Worm (Caenorhabditis elegans) whole organism, L1 larva: ENCODE results near the gene xpo-1.

ENCODE experiments used
- C34B4.2 ChIP-seq: sonication (generic microtip); optimal IDR thresholded peaks from 2 replicates; lab custom pipeline; 2017; ENCODE audit warnings: mild to moderate bottlenecking, missing genetic modification characterization, missing compliant biosample characterization
- alr-1 ChIP-seq: fragments of 200-800 bp; sonication (Bioruptor generic); optimal IDR thresholded peaks from 2 replicates; lab custom pipeline; 2018; ENCODE audit warnings: borderline replicate concordance, mild to moderate bottlenecking, missing genetic modification characterization, missing compliant biosample characterization
- ama-1 ChIP-seq: fragments of 150-350 bp; optimal IDR thresholded peaks from 2 replicates; lab custom pipeline; 2014
- blmp-1 ChIP-seq: fragments of 150-350 bp; optimal IDR thresholded peaks from 2 replicates; lab custom pipeline; 2014; ENCODE audit warnings: missing biosample characterization, missing genetic modification characterization
- ceh-63 ChIP-seq: fragments of 200-800 bp; sonication (Bioruptor generic); optimal IDR thresholded peaks from 2 replicates; lab custom pipeline; 2018; ENCODE audit warnings: mild to moderate bottlenecking, missing genetic modification characterization, missing compliant biosample characterization
- ceh-82 ChIP-seq, 3 experiments: fragments of 150-350 bp in 1 of 3; sonication (generic microtip) in 2 of 3; optimal IDR thresholded peaks; 2 replicates each; lab custom pipeline; 2014 to 2017; ENCODE audit warnings: missing biosample characterization in 3 of 3, missing genetic modification characterization in 3 of 3
- ceh-90 ChIP-seq: sonication (generic microtip); optimal IDR thresholded peaks from 2 replicates; lab custom pipeline; 2016; ENCODE audit warnings: missing genetic modification characterization, missing compliant biosample characterization
- dpl-1 ChIP-seq, 3 experiments: fragments of 150-350 bp in 2 of 3; sonication (generic microtip) in 1 of 3; optimal IDR thresholded peaks; 2 replicates each; lab custom pipeline; 2014 to 2017; ENCODE audit warnings: missing biosample characterization in 3 of 3, missing genetic modification characterization in 3 of 3, missing genetic modification reagents in 3 of 3
- dsc-1 ChIP-seq: sonication (generic microtip); optimal IDR thresholded peaks from 2 replicates; lab custom pipeline; 2016; ENCODE audit warnings: mild to moderate bottlenecking, missing genetic modification characterization, missing compliant biosample characterization
- efl-1 ChIP-seq, 4 experiments: fragments of 150-350 bp; optimal IDR thresholded peaks in 3 of 4; peaks in 1 of 4; 1 replicate in 1 of 4; 2 replicates in 3 of 4; lab custom pipeline; 2014; ENCODE audit warnings: missing biosample characterization in 2 of 4, missing genetic modification characterization in 2 of 4, missing genetic modification reagents in 2 of 4
- efl-3 ChIP-seq: fragments of 200-800 bp; sonication (Bioruptor generic); optimal IDR thresholded peaks from 2 replicates; lab custom pipeline; 2018; ENCODE audit warnings: mild to moderate bottlenecking, missing genetic modification characterization, missing compliant biosample characterization
- egl-27 ChIP-seq, 2 experiments: fragments of 150-350 bp in 1 of 2; sonication (generic microtip); optimal IDR thresholded peaks; 3 replicates each; lab custom pipeline; 2017 to 2018; ENCODE audit warnings: missing biosample characterization in 2 of 2, missing genetic modification characterization in 2 of 2, missing genetic modification reagents in 2 of 2
- fkh-4 ChIP-seq: sonication (generic microtip); optimal IDR thresholded peaks from 2 replicates; lab custom pipeline; 2016; ENCODE audit warnings: missing compliant biosample characterization, missing genetic modification characterization, borderline replicate concordance
- fkh-8 ChIP-seq: sonication (generic microtip); optimal IDR thresholded peaks from 2 replicates; lab custom pipeline; 2016; ENCODE audit warnings: mild to moderate bottlenecking, missing genetic modification characterization, missing compliant biosample characterization
- hlh-17 ChIP-seq: fragments of 200-800 bp; sonication (Bioruptor generic); optimal IDR thresholded peaks from 2 replicates; lab custom pipeline; 2018; ENCODE audit warnings: missing genetic modification characterization, mild to moderate bottlenecking, missing compliant biosample characterization, moderate library complexity, borderline replicate concordance
- hlh-4 ChIP-seq: sonication (generic microtip); optimal IDR thresholded peaks from 2 replicates; lab custom pipeline; 2016; ENCODE audit warnings: mild to moderate bottlenecking, missing genetic modification characterization, missing compliant biosample characterization
- hpl-2 ChIP-seq: fragments of 150-350 bp; optimal IDR thresholded peaks from 2 replicates; lab custom pipeline; 2014; ENCODE audit warnings: missing biosample characterization, missing genetic modification reagents, missing genetic modification characterization
- irx-1 ChIP-seq: sonication (generic microtip); optimal IDR thresholded peaks from 2 replicates; lab custom pipeline; 2016; ENCODE audit warnings: missing genetic modification characterization, missing compliant biosample characterization
- lin-13 ChIP-seq: fragments of 150-350 bp; optimal IDR thresholded peaks from 2 replicates; lab custom pipeline; 2014; ENCODE audit warnings: missing biosample characterization, missing genetic modification reagents, missing genetic modification characterization
- lin-14 ChIP-seq: fragments of 200-800 bp; sonication (Bioruptor generic); optimal IDR thresholded peaks from 2 replicates; lab custom pipeline; 2018; ENCODE audit warnings: mild to moderate bottlenecking, missing genetic modification characterization, moderate library complexity, missing compliant biosample characterization
- lin-35 ChIP-seq, 2 experiments: fragments of 150-350 bp; optimal IDR thresholded peaks; 2 replicates each; lab custom pipeline; 2014; ENCODE audit warnings: missing biosample characterization in 2 of 2, missing genetic modification characterization in 2 of 2, missing genetic modification reagents in 2 of 2
- lir-3 ChIP-seq: sonication (generic microtip); optimal IDR thresholded peaks from 2 replicates; lab custom pipeline; 2016; ENCODE audit warnings: mild to moderate bottlenecking, missing genetic modification characterization, moderate library complexity, missing compliant biosample characterization; ENCODE audit not compliant: poor library complexity
- lsy-2 ChIP-seq, 2 experiments: fragments of 150-350 bp; optimal IDR thresholded peaks; 2 replicates each; lab custom pipeline; 2014; ENCODE audit warnings: missing biosample characterization in 2 of 2, missing genetic modification characterization in 2 of 2
- mab-9 ChIP-seq: fragments of 200-800 bp; sonication (Bioruptor generic); IDR thresholded peaks from 2 replicates; pipeline ENCODE4 v1.3.6; 2022; ENCODE audit warnings: missing genetic modification reagents, missing genetic modification characterization, missing compliant biosample characterization
- mdl-1 ChIP-seq, 2 experiments: fragments of 150-350 bp; optimal IDR thresholded peaks; 2 replicates each; lab custom pipeline; 2014 to 2017; ENCODE audit warnings: missing biosample characterization in 2 of 2, missing genetic modification characterization in 2 of 2, inconsistent platforms in 1 of 2
- mep-1 ChIP-seq: fragments of 150-350 bp; optimal IDR thresholded peaks from 2 replicates; lab custom pipeline; 2014; ENCODE audit warnings: missing biosample characterization, missing genetic modification characterization
- nhr-11 ChIP-seq: fragments of 150-350 bp; optimal IDR thresholded peaks from 2 replicates; lab custom pipeline; 2014; ENCODE audit warnings: missing biosample characterization, missing genetic modification characterization
- nhr-20 ChIP-seq: sonication (generic microtip); optimal IDR thresholded peaks from 2 replicates; lab custom pipeline; 2016; ENCODE audit warnings: mild to moderate bottlenecking, missing genetic modification characterization, missing compliant biosample characterization
- nhr-28 ChIP-seq: fragments of 150-350 bp; optimal IDR thresholded peaks from 2 replicates; lab custom pipeline; 2014; ENCODE audit warnings: missing biosample characterization, missing genetic modification characterization
- nhr-47 ChIP-seq: sonication (generic microtip); optimal IDR thresholded peaks from 2 replicates; lab custom pipeline; 2016; ENCODE audit warnings: mild to moderate bottlenecking, missing genetic modification characterization, moderate library complexity, missing compliant biosample characterization
- nhr-71 ChIP-seq: sonication (generic microtip); optimal IDR thresholded peaks from 2 replicates; lab custom pipeline; 2016; ENCODE audit warnings: mild to moderate bottlenecking, missing genetic modification characterization, moderate library complexity, missing compliant biosample characterization
- nhr-77 ChIP-seq: fragments of 150-350 bp; optimal IDR thresholded peaks from 2 replicates; lab custom pipeline; 2014; ENCODE audit warnings: missing biosample characterization, missing genetic modification characterization
- nhr-85 ChIP-seq: sonication (generic microtip); peaks from one replicate; lab custom pipeline; 2016; ENCODE audit warnings: missing genetic modification characterization, inconsistent platforms, missing compliant biosample characterization
- nhr-90 ChIP-seq: sonication (generic microtip); optimal IDR thresholded peaks from 2 replicates; lab custom pipeline; 2016; ENCODE audit warnings: mild to moderate bottlenecking, missing genetic modification characterization, missing compliant biosample characterization; ENCODE audit not compliant: poor library complexity
- pag-3 ChIP-seq: sonication (generic microtip); optimal IDR thresholded peaks from 2 replicates; lab custom pipeline; 2017; ENCODE audit warnings: missing genetic modification characterization, mild to moderate bottlenecking, missing compliant biosample characterization, antibody characterized with exemption, borderline replicate concordance; ENCODE audit not compliant: insufficient read depth
- pax-3 ChIP-seq: fragments of 200-800 bp; sonication (Bioruptor generic); optimal IDR thresholded peaks from 2 replicates; lab custom pipeline; 2018; ENCODE audit warnings: mild to moderate bottlenecking, missing genetic modification characterization, moderate library complexity, missing compliant biosample characterization
- skn-1 ChIP-seq: fragments of 150-350 bp; optimal IDR thresholded peaks from 2 replicates; lab custom pipeline; 2014; ENCODE audit warnings: missing biosample characterization, missing genetic modification characterization
- snpc-4 ChIP-seq: fragments of 150-350 bp; optimal IDR thresholded peaks from 2 replicates; lab custom pipeline; 2014; ENCODE audit warnings: missing biosample characterization, missing genetic modification characterization
- snu-23 ChIP-seq: sonication (generic microtip); optimal IDR thresholded peaks from 2 replicates; lab custom pipeline; 2016; ENCODE audit warnings: missing genetic modification characterization, missing compliant biosample characterization
- sox-4 ChIP-seq: sonication (generic microtip); optimal IDR thresholded peaks from 2 replicates; lab custom pipeline; 2016; ENCODE audit warnings: missing genetic modification characterization, missing compliant biosample characterization
- sptf-1 ChIP-seq: fragments of 150-350 bp; optimal IDR thresholded peaks from 2 replicates; lab custom pipeline; 2014; ENCODE audit warnings: missing biosample characterization, missing genetic modification characterization
- tlp-1 ChIP-seq: fragments of 150-350 bp; optimal IDR thresholded peaks from 2 replicates; lab custom pipeline; 2014; ENCODE audit warnings: missing biosample characterization, missing genetic modification characterization
- unc-130 ChIP-seq: fragments of 150-350 bp; optimal IDR thresholded peaks from 2 replicates; lab custom pipeline; 2017; ENCODE audit warnings: missing biosample characterization, missing genetic modification characterization, inconsistent platforms
- unc-62 ChIP-seq: fragments of 150-350 bp; optimal IDR thresholded peaks from 2 replicates; lab custom pipeline; 2014; ENCODE audit warnings: missing biosample characterization, missing genetic modification reagents, missing genetic modification characterization
- zip-4 ChIP-seq: fragments of 200-800 bp; sonication (Bioruptor generic); optimal IDR thresholded peaks from 2 replicates; lab custom pipeline; 2018; ENCODE audit warnings: mild to moderate bottlenecking, missing genetic modification characterization, moderate library complexity, missing compliant biosample characterization
- ztf-4 ChIP-seq: fragments of 150-350 bp; optimal IDR thresholded peaks from 2 replicates; lab custom pipeline; 2014; ENCODE audit warnings: missing biosample characterization, missing genetic modification characterization

xpo-1 gene

ce11 chrV:7848251-7848650, 43.4 kb downstream of the xpo-1 start:
- peak; percentile 32 for TF ChIP-seq snu-23 (GFP tag; lab: Kevin White, UChicago)
- no peak for TF ChIP-seq fkh-4
- TF ChIP-seq nhr-85: peak; percentile 12
- TF ChIP-seq mep-1 (tag; lab: Kevin White, UChicago): peak; percentile 48
- peak in 1 of 2 experiments; percentile 54 for TF ChIP-seq lin-35 (GFP tag; optimal IDR thresholded peaks at IDR 0.05; lab: Kevin White, UChicago)
- no peak for TF ChIP-seq sptf-1 (tag; lab: Kevin White, UChicago)
- TF ChIP-seq mab-9 (GFP tag; lab: Robert Waterston, UW): no peak
- no peak for TF ChIP-seq nhr-28 (tag; lab: Kevin White, UChicago)
- TF ChIP-seq efl-3: no peak
- no peak for TF ChIP-seq irx-1 (tag; lab: Kevin White, UChicago)
- peak; percentile 77 for TF ChIP-seq blmp-1 (tag; lab: Kevin White, UChicago)
- TF ChIP-seq lin-14 (GFP tag; lab: Kevin White, UChicago): peak; percentile 51
- TF ChIP-seq ceh-63 (GFP tag; lab: Kevin White, UChicago): no peak
- peak; percentile 13 for TF ChIP-seq unc-130 (tag; lab: Kevin White, UChicago)
- no peak for TF ChIP-seq zip-4 (GFP tag; lab: Kevin White, UChicago)
- no peak for TF ChIP-seq lin-13 (GFP tag; lab: Kevin White, UChicago)
- peak; percentile 42 for TF ChIP-seq nhr-20 (tag; lab: Kevin White, UChicago)
- no peak for TF ChIP-seq hlh-17 (GFP tag; lab: Kevin White, UChicago)
- TF ChIP-seq nhr-71: peak; percentile 9
- TF ChIP-seq mdl-1 (tag; optimal IDR thresholded peaks at IDR 0.05; lab: Kevin White, UChicago): peak in 1 of 2 experiments; percentile 69

- TF ChIP-seq snpc-4 (no peak), alr-1 (tag; lab: Kevin White, UChicago) (no peak), ama-1 (lab: Kevin White, UChicago) (no peak), lir-3 (tag; lab: Kevin White, UChicago) (no peak), lin-14 (GFP tag; lab: Kevin White, UChicago) (no peak), lsy-2 (tag; optimal IDR thresholded peaks at IDR 0.05; lab: Kevin White, UChicago) (no peak), tlp-1 (no peak), ceh-63 (GFP tag; lab: Kevin White, UChicago) (no peak), nhr-11 (tag; lab: Kevin White, UChicago) (no peak), hpl-2 (GFP tag; lab: Kevin White, UChicago) (no peak), nhr-77 (tag; lab: Kevin White, UChicago) (no peak), nhr-47 (tag; lab: Kevin White, UChicago) (no peak), nhr-20 (tag; lab: Kevin White, UChicago) (no peak)
These were observed 47.2 kb downstream of the xpo-1 start for ce11 chrV:7852078-7852477.

- TF ChIP-seq lin-35 (GFP tag; optimal IDR thresholded peaks at IDR 0.05; lab: Kevin White, UChicago) (peak in 1 of 2 experiments; percentile 30), nhr-90 (tag; lab: Kevin White, UChicago) (no peak), dpl-1 (GFP tag; optimal IDR thresholded peaks at IDR 0.05; lab: Kevin White, UChicago) (peak in 1 of 3 experiments; percentile 13), efl-1 (optimal IDR thresholded peaks at IDR 0.05; lab: Kevin White, UChicago) (no peak), efl-1 (GFP tag; optimal IDR thresholded peaks at IDR 0.05 in 1 of 2; lab: Kevin White, UChicago) (peak in 1 of 2 experiments; percentile 12)
These were observed 49.0 kb downstream of the xpo-1 start for ce11 chrV:7853900-7854299.

ce11 chrV:7854603-7855002, 49.7 kb downstream of the xpo-1 start, which contains the start of the genes C37C3.9 and C37C3.18:
C37C3.9 (minus strand) TSS chrV:7854700.
C37C3.18 (plus strand) TSS chrV:7854993.
- TF ChIP-seq zip-4 (GFP tag; lab: Kevin White, UChicago) (peak; percentile 37), pag-3 (tag; lab: Kevin White, UChicago) (no peak), C34B4.2 (tag; lab: Kevin White, UChicago) (no peak), sox-4 (peak; percentile 3), ceh-90 (tag; lab: Kevin White, UChicago) (no peak), skn-1 (tag; lab: Kevin White, UChicago) (peak; percentile 82), ztf-4 (tag; lab: Kevin White, UChicago) (peak; percentile 39), fkh-8 (tag; lab: Kevin White, UChicago) (peak; percentile 87), hlh-4 (tag; lab: Kevin White, UChicago) (no peak), efl-1 (optimal IDR thresholded peaks at IDR 0.05; lab: Kevin White, UChicago) (peak; percentile 85 to 97), efl-1 (GFP tag; optimal IDR thresholded peaks at IDR 0.05 in 1 of 2; lab: Kevin White, UChicago) (peak; percentile 54 to 90), unc-130 (tag; lab: Kevin White, UChicago) (peak; percentile 51), dsc-1 (tag; lab: Kevin White, UChicago) (peak; percentile 52), pax-3 (tag; lab: Kevin White, UChicago) (peak; percentile 45), unc-62 (GFP tag; lab: Kevin White, UChicago) (no peak), ceh-82 (tag; optimal IDR thresholded peaks at IDR 0.05; lab: Kevin White, UChicago) (peak; percentile 72 to 82 (median 81)), irx-1 (tag; lab: Kevin White, UChicago) (peak; percentile 14), egl-27 (tag; optimal IDR thresholded peaks at IDR 0.05; lab: Kevin White, UChicago) (peak; percentile 5 to 15)
